Worm (Caenorhabditis elegans) whole organism, midembryonic: ENCODE data around the gene F47C12.6.
A peak's percentile ranks its signal among the peaks of the same experiment; 100 is the strongest.

Experiments
- T22C8.4 ChIP-seq: fragments of 200-800 bp; sonication (Bioruptor generic); IDR thresholded peaks from 2 replicates; pipeline ENCODE4 v1.3.6; 2022; ENCODE audit warnings: missing genetic modification characterization, missing compliant biosample characterization
- cog-1 ChIP-seq: sonication (generic microtip); optimal IDR thresholded peaks from 2 replicates; lab custom pipeline; 2016; ENCODE audit warnings: missing genetic modification characterization, missing compliant biosample characterization
- flt-1 ChIP-seq: fragments of 200-800 bp; sonication (Bioruptor generic); IDR thresholded peaks from 2 replicates; pipeline ENCODE4 v1.3.6; 2022; ENCODE audit warnings: missing genetic modification characterization, missing compliant biosample characterization
- klf-2 ChIP-seq: fragments of 200-800 bp; sonication (Bioruptor generic); conservative IDR thresholded peaks from 2 replicates; pipeline ENCODE4 v1.3.6; 2022; ENCODE audit warnings: missing genetic modification reagents, missing genetic modification characterization, missing compliant biosample characterization
- med-1 ChIP-seq: sonication (generic microtip); optimal IDR thresholded peaks from 2 replicates; lab custom pipeline; 2017; ENCODE audit warnings: missing genetic modification characterization, mild to moderate bottlenecking, missing compliant biosample characterization, antibody characterized with exemption, missing genetic modification reagents; ENCODE audit not compliant: insufficient read depth
- ref-1 ChIP-seq: fragments of 200-800 bp; sonication (Bioruptor generic); conservative IDR thresholded peaks from 2 replicates; pipeline ENCODE4 v1.3.6; 2022; ENCODE audit warnings: missing genetic modification reagents, missing genetic modification characterization, missing compliant biosample characterization
- tab-1 ChIP-seq: fragments of 200-800 bp; sonication (Bioruptor generic); IDR thresholded peaks from 2 replicates; pipeline ENCODE4 v1.3.6; 2022; ENCODE audit warnings: missing genetic modification characterization, missing compliant biosample characterization
- ztf-23 ChIP-seq: fragments of 200-800 bp; sonication (Bioruptor generic); IDR thresholded peaks from 2 replicates; pipeline ENCODE4 v1.3.6; 2022; ENCODE audit warnings: missing genetic modification reagents, missing genetic modification characterization, missing compliant biosample characterization
- ztf-29 ChIP-seq: fragments of 200-800 bp; sonication (Bioruptor generic); IDR thresholded peaks from 2 replicates; pipeline ENCODE4 v1.3.6; 2022; ENCODE audit warnings: missing genetic modification reagents, missing genetic modification characterization, missing compliant biosample characterization

Gene F47C12.6

ce11 chrIV:4014341-4014826 is 21.2 kb upstream of the F47C12.6 start:
- TF ChIP-seq T22C8.4 (0 out of 2 replicates have a peak, but pooled peaks have one; percentile 41), ztf-29 (GFP tag; lab: Robert Waterston, UW) (no peak), tab-1 (0 out of 2 replicates have a peak, but pooled peaks have one; percentile 54), ref-1 (GFP tag; lab: Robert Waterston, UW) (no peak), flt-1 (0 out of 2 replicates have a peak, but pooled peaks have one; percentile 26), ztf-23 (GFP tag; lab: Robert Waterston, UW) (0 out of 2 replicates have a peak, but pooled peaks have one; percentile 48), cog-1 (tag; lab: Kevin White, UChicago) (no peak), med-1 (GFP tag; lab: Kevin White, UChicago) (no peak), klf-2 (GFP tag; lab: Robert Waterston, UW) (no peak)

ce11 chrIV:4013621-4014020 is 20.4 kb upstream of the F47C12.6 start:
- TF ChIP-seq flt-1 (no peak), ref-1 (GFP tag; lab: Robert Waterston, UW) (no peak), tab-1 (no peak), ztf-23 (GFP tag; lab: Robert Waterston, UW) (no peak), cog-1 (tag; lab: Kevin White, UChicago) (no peak), T22C8.4 (no peak), ztf-29 (GFP tag; lab: Robert Waterston, UW) (no peak), klf-2 (GFP tag; lab: Robert Waterston, UW) (no peak), med-1 (GFP tag; lab: Kevin White, UChicago) (no peak)

DNA sequence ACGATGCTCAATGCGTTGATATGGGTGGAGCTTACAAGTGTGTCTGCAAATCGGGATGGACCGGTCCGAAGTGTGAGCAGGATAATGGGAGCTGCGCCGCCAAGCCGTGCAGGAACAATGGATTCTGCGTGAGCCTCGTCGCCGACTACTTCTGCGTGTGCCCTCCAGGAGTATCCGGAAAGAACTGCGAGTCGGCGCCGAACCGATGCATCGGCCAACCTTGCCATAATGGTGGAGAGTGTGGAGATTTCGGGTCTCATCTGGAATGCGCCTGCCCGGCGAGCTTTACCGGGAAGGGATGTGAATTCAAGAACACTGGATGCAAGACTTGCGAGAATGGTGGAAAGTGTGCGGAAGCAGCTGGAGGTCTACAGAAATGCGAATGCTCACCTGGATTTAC is 16.7 kb upstream of the F47C12.6 start:
- TF ChIP-seq klf-2 (GFP tag; lab: Robert Waterston, UW) (no peak), ref-1 (GFP tag; lab: Robert Waterston, UW) (no peak), flt-1 (no peak), med-1 (GFP tag; lab: Kevin White, UChicago) (no peak), cog-1 (tag; lab: Kevin White, UChicago) (no peak), tab-1 (no peak), ztf-23 (GFP tag; lab: Robert Waterston, UW) (no peak), ztf-29 (GFP tag; lab: Robert Waterston, UW) (no peak), T22C8.4 (no peak)

ce11 chrIV:4008440-4008839 is 15.2 kb upstream of the F47C12.6 start:
- TF ChIP-seq cog-1 (tag; lab: Kevin White, UChicago): no peak
- no peak for TF ChIP-seq ztf-29 (GFP tag; lab: Robert Waterston, UW)
- TF ChIP-seq T22C8.4: no peak
- TF ChIP-seq flt-1: no peak
- no peak for TF ChIP-seq ztf-23 (GFP tag; lab: Robert Waterston, UW)
- TF ChIP-seq med-1 (GFP tag; lab: Kevin White, UChicago): no peak

ce11 chrIV:4007697-4008096 is 14.5 kb upstream of the F47C12.6 start, which contains the start of gene W02C12.2:
Gene W02C12.2, minus strand, starts transcription at chrIV:4007973.
- TF ChIP-seq ref-1 (GFP tag; lab: Robert Waterston, UW) (no peak), ztf-29 (GFP tag; lab: Robert Waterston, UW) (no peak), klf-2 (GFP tag; lab: Robert Waterston, UW) (no peak), ztf-23 (GFP tag; lab: Robert Waterston, UW) (peak; percentile 14; the same call in 1 of the 2 replicates), flt-1 (no peak)

- TF ChIP-seq ztf-29 (GFP tag; lab: Robert Waterston, UW) (no peak), klf-2 (GFP tag; lab: Robert Waterston, UW) (no peak), med-1 (GFP tag; lab: Kevin White, UChicago) (no peak), ztf-23 (GFP tag; lab: Robert Waterston, UW) (no peak), ref-1 (GFP tag; lab: Robert Waterston, UW) (no peak), tab-1 (no peak), T22C8.4 (no peak)
Observed at ce11 chrIV:4005166-4005565, 12.0 kb upstream of the F47C12.6 start.

ce11 chrIV:4004221-4004620 is 11.0 kb upstream of the F47C12.6 start:
- TF ChIP-seq ztf-23 (GFP tag; lab: Robert Waterston, UW): no peak
- TF ChIP-seq klf-2 (GFP tag; lab: Robert Waterston, UW): no peak
- TF ChIP-seq T22C8.4: no peak
- no peak for TF ChIP-seq ref-1 (GFP tag; lab: Robert Waterston, UW)
- no peak for TF ChIP-seq ztf-29 (GFP tag; lab: Robert Waterston, UW)
- no peak for TF ChIP-seq cog-1 (tag; lab: Kevin White, UChicago)
- TF ChIP-seq flt-1: no peak
- TF ChIP-seq tab-1: no peak
- TF ChIP-seq med-1 (GFP tag; lab: Kevin White, UChicago): no peak

DNA sequence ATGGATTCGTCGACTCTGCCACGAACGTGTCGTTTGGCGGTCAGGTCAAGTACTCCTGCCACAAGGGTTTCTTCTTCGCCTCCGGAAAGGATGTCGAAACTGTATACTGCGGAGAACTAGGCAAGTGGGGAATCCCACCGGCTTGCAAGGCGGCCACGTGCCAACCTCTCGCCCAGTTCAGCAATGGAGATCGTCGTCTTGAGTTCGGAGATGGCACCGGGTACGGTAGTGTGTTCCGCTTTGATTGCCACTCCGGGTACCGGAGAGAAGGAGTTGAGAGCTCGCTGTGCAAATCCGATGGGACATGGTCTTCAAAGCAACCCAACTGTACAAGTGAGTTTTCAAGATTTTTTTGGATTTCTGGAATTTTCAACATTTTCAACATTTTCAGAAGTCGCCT is 6.5 kb upstream of the F47C12.6 start:
- no peak for TF ChIP-seq cog-1 (tag; lab: Kevin White, UChicago)
- TF ChIP-seq ztf-29 (GFP tag; lab: Robert Waterston, UW): no peak
- no peak for TF ChIP-seq klf-2 (GFP tag; lab: Robert Waterston, UW)
- TF ChIP-seq tab-1: no peak
- TF ChIP-seq flt-1: no peak
- no peak for TF ChIP-seq ztf-23 (GFP tag; lab: Robert Waterston, UW)
- no peak for TF ChIP-seq ref-1 (GFP tag; lab: Robert Waterston, UW)
- TF ChIP-seq T22C8.4: no peak
- TF ChIP-seq med-1 (GFP tag; lab: Kevin White, UChicago): no peak

DNA sequence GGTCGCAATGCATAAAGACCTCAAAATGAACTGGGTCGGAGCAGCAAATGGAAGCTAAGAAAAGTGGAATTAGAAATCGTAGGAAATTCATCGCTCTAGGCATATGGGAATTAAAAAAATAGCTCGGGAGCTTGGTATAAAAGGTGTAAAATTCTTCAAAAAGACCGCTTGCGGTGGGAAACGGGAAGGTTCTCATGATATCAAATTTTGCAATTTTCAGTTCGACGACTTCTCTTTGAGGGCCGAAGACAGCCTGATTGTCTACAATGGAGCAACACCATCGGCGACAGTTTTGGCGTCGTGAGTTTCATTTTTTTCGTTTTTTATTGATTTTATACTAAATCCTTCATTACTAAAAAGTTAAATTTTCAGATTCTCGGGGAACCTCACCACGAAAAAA is 5.3 kb upstream of the F47C12.6 start, which contains the start of gene F47C12.8:
Gene F47C12.8, minus strand, starts transcription at position 101 of the 400 bp plus-strand sequence.
- TF ChIP-seq med-1 (GFP tag; lab: Kevin White, UChicago) (no peak), klf-2 (GFP tag; lab: Robert Waterston, UW) (no peak), flt-1 (no peak), ztf-29 (GFP tag; lab: Robert Waterston, UW) (no peak), T22C8.4 (no peak), ref-1 (GFP tag; lab: Robert Waterston, UW) (no peak), ztf-23 (GFP tag; lab: Robert Waterston, UW) (no peak), tab-1 (no peak), cog-1 (tag; lab: Kevin White, UChicago) (no peak)
